Worm (Caenorhabditis elegans) whole organism, L4 larva: ENCODE measurements around the gene asns-2.

Experiments used
- T26A8.4 ChIP-seq: fragments of 200-800 bp; sonication (Bioruptor generic); IDR thresholded peaks from 2 replicates; pipeline ENCODE4 v1.3.6; 2022; ENCODE audit warnings: missing genetic modification characterization, missing compliant biosample characterization
- aha-1 ChIP-seq: fragments of 150-350 bp; peaks from one replicate; lab custom pipeline; 2014; ENCODE audit warnings: missing biosample characterization, missing genetic modification characterization
- ama-1 ChIP-seq: fragments of 150-350 bp; optimal IDR thresholded peaks from 2 replicates; lab custom pipeline; 2014; ENCODE audit warnings: inconsistent platforms, mixed read lengths
- arid-1 ChIP-seq: fragments of 200-800 bp; sonication (Bioruptor generic); conservative IDR thresholded peaks from 2 replicates; pipeline ENCODE4 v1.3.6; 2022; ENCODE audit warnings: missing genetic modification reagents, missing genetic modification characterization, missing compliant biosample characterization
- attf-4 ChIP-seq: sonication (generic microtip); optimal IDR thresholded peaks from 3 replicates; lab custom pipeline; 2017; ENCODE audit warnings: missing biosample characterization, missing genetic modification characterization
- ceh-20 ChIP-seq: fragments of 200-800 bp; sonication (Bioruptor generic); IDR thresholded peaks from 2 replicates; pipeline ENCODE4 v1.3.6; 2022; ENCODE audit warnings: missing genetic modification reagents, missing genetic modification characterization, missing compliant biosample characterization
- ceh-32 ChIP-seq: sonication (generic microtip); optimal IDR thresholded peaks from 2 replicates; lab custom pipeline; 2016; ENCODE audit warnings: mild to moderate bottlenecking, missing genetic modification characterization, missing compliant biosample characterization; ENCODE audit not compliant: poor library complexity
- ceh-44 ChIP-seq: fragments of 200-800 bp; sonication (Bioruptor generic); IDR thresholded peaks from 2 replicates; pipeline ENCODE4 v1.3.6; 2022; ENCODE audit warnings: missing genetic modification reagents, missing genetic modification characterization, missing compliant biosample characterization
- ceh-62 ChIP-seq: sonication (generic microtip); optimal IDR thresholded peaks from 2 replicates; lab custom pipeline; 2017; ENCODE audit warnings: missing biosample characterization, missing genetic modification characterization
- ceh-82 ChIP-seq: sonication (generic microtip); optimal IDR thresholded peaks from 2 replicates; lab custom pipeline; 2017; ENCODE audit warnings: missing biosample characterization, missing genetic modification characterization
- ctbp-1 ChIP-seq: fragments of 200-800 bp; sonication (Bioruptor generic); IDR thresholded peaks from 2 replicates; pipeline ENCODE4 v1.3.6; 2022; ENCODE audit warnings: missing genetic modification reagents, missing genetic modification characterization, missing compliant biosample characterization
- daf-16 ChIP-seq, 3 experiments: sonication (generic microtip); optimal IDR thresholded peaks; 2 replicates each; lab custom pipeline; 2016 to 2017; ENCODE audit warnings: missing genetic modification characterization in 3 of 3, missing genetic modification reagents in 3 of 3, mild to moderate bottlenecking in 2 of 3, missing compliant biosample characterization in 2 of 3, missing biosample characterization in 1 of 3, moderate library complexity in 1 of 3
- daf-19 ChIP-seq: fragments of 200-800 bp; sonication (Bioruptor generic); conservative IDR thresholded peaks from 2 replicates; pipeline ENCODE4 v1.3.6; 2022; ENCODE audit warnings: missing genetic modification characterization, missing compliant biosample characterization
- dmd-9 ChIP-seq: fragments of 200-800 bp; sonication (Bioruptor generic); IDR thresholded peaks from 2 replicates; pipeline ENCODE4 v1.3.6; 2022; ENCODE audit warnings: missing genetic modification reagents, missing genetic modification characterization, missing compliant biosample characterization
- dve-1 ChIP-seq: sonication (generic microtip); optimal IDR thresholded peaks from 2 replicates; lab custom pipeline; 2017; ENCODE audit warnings: antibody characterized with exemption, mild to moderate bottlenecking, missing genetic modification characterization, missing compliant biosample characterization; ENCODE audit not compliant: insufficient read depth
- fos-1 ChIP-seq: fragments of 150-350 bp; optimal IDR thresholded peaks from 2 replicates; lab custom pipeline; 2014; ENCODE audit warnings: missing biosample characterization, missing genetic modification characterization
- hif-1 ChIP-seq, 2 experiments: sonication (generic microtip); optimal IDR thresholded peaks; 2 replicates each; lab custom pipeline; 2016 to 2017; ENCODE audit warnings: missing compliant biosample characterization in 2 of 2, missing genetic modification characterization in 2 of 2, missing genetic modification reagents in 2 of 2, missing genotype in 2 of 2, mild to moderate bottlenecking in 1 of 2
- hlh-11 ChIP-seq: fragments of 200-800 bp; sonication (Bioruptor generic); optimal IDR thresholded peaks from 2 replicates; lab custom pipeline; 2018; ENCODE audit warnings: mild to moderate bottlenecking, missing genetic modification characterization, missing compliant biosample characterization
- hlh-30 ChIP-seq: sonication (generic microtip); optimal IDR thresholded peaks from 2 replicates; lab custom pipeline; 2017; ENCODE audit warnings: antibody characterized with exemption, mild to moderate bottlenecking, missing genetic modification characterization, missing compliant biosample characterization; ENCODE audit not compliant: insufficient read depth
- hmg-1.1 ChIP-seq: fragments of 200-800 bp; sonication (Bioruptor generic); IDR thresholded peaks from 2 replicates; pipeline ENCODE4 v1.3.6; 2022; ENCODE audit warnings: missing genetic modification reagents, missing genetic modification characterization, missing compliant biosample characterization
- lin-1 ChIP-seq: fragments of 200-800 bp; sonication (Bioruptor generic); IDR thresholded peaks from 2 replicates; pipeline ENCODE4 v1.3.6; 2022; ENCODE audit warnings: missing genetic modification reagents, missing genetic modification characterization, missing compliant biosample characterization
- lin-13 ChIP-seq: fragments of 150-350 bp; optimal IDR thresholded peaks from 2 replicates; lab custom pipeline; 2014; ENCODE audit warnings: missing biosample characterization, missing genetic modification reagents, missing genetic modification characterization
- lin-29 ChIP-seq: fragments of 200-800 bp; sonication (Bioruptor generic); IDR thresholded peaks from 2 replicates; pipeline ENCODE4 v1.3.6; 2022; ENCODE audit warnings: missing genetic modification reagents, missing genetic modification characterization, missing compliant biosample characterization
- lin-39 ChIP-seq: fragments of 150-350 bp; optimal IDR thresholded peaks from 2 replicates; lab custom pipeline; 2014; ENCODE audit warnings: missing biosample characterization, missing genetic modification reagents, missing genetic modification characterization
- madf-5 ChIP-seq, 2 experiments: fragments of 200-800 bp; sonication (Bioruptor generic); IDR thresholded peaks; 2 replicates each; pipeline ENCODE4 v1.3.6; 2022; ENCODE audit warnings: missing compliant biosample characterization in 2 of 2, missing genetic modification characterization in 2 of 2
- madf-9 ChIP-seq: fragments of 200-800 bp; sonication (Bioruptor generic); conservative IDR thresholded peaks from 2 replicates; pipeline ENCODE4 v1.3.6; 2022; ENCODE audit warnings: missing genetic modification reagents, missing genetic modification characterization, missing compliant biosample characterization
- mxl-2 ChIP-seq: fragments of 200-800 bp; sonication (Bioruptor generic); conservative IDR thresholded peaks from 2 replicates; pipeline ENCODE4 v1.3.6; 2022; ENCODE audit warnings: missing genetic modification reagents, missing genetic modification characterization, missing compliant biosample characterization
- mxl-3 ChIP-seq: fragments of 200-800 bp; sonication (Bioruptor generic); optimal IDR thresholded peaks from 2 replicates; lab custom pipeline; 2018; ENCODE audit warnings: mild to moderate bottlenecking, missing genetic modification characterization, missing compliant biosample characterization
- nhr-111 ChIP-seq: fragments of 200-800 bp; sonication (Bioruptor generic); optimal IDR thresholded peaks from 2 replicates; lab custom pipeline; 2018; ENCODE audit warnings: mild to moderate bottlenecking, missing genetic modification characterization, missing compliant biosample characterization
- nhr-237 ChIP-seq: sonication (generic microtip); optimal IDR thresholded peaks from 2 replicates; lab custom pipeline; 2017; ENCODE audit warnings: missing biosample characterization, missing genetic modification characterization
- pha-4 ChIP-seq, 2 experiments: fragments of 150-350 bp in 1 of 2; fragments of 200-800 bp in 1 of 2; sonication (Bioruptor generic) in 1 of 2; IDR thresholded peaks in 1 of 2; optimal IDR thresholded peaks in 1 of 2; 2 replicates each; pipeline versions ENCODE4 v1.3.6 to Lab custom; 2014 to 2022; ENCODE audit warnings: missing genetic modification characterization in 2 of 2, missing genetic modification reagents in 2 of 2, missing biosample characterization in 1 of 2, missing compliant biosample characterization in 1 of 2
- set-16 ChIP-seq: fragments of 200-800 bp; sonication (Bioruptor generic); IDR thresholded peaks from 2 replicates; pipeline ENCODE4 v1.3.6; 2022; ENCODE audit warnings: missing genetic modification reagents, missing genetic modification characterization, missing compliant biosample characterization
- skn-1 ChIP-seq: fragments of 150-350 bp; optimal IDR thresholded peaks from 2 replicates; lab custom pipeline; 2014; ENCODE audit warnings: missing biosample characterization, missing genetic modification characterization
- spr-3 ChIP-seq: fragments of 200-800 bp; sonication (Bioruptor generic); optimal IDR thresholded peaks from 2 replicates; lab custom pipeline; 2018; ENCODE audit warnings: mild to moderate bottlenecking, missing genetic modification characterization, missing compliant biosample characterization
- tag-97 ChIP-seq: fragments of 200-800 bp; sonication (Bioruptor generic); IDR thresholded peaks from 2 replicates; pipeline ENCODE4 v1.3.6; 2022; ENCODE audit warnings: missing genetic modification characterization, missing compliant biosample characterization
- unc-130 ChIP-seq: sonication (generic microtip); optimal IDR thresholded peaks from 2 replicates; lab custom pipeline; 2016; ENCODE audit warnings: missing genetic modification reagents, missing genetic modification characterization, missing compliant biosample characterization
- unc-39 ChIP-seq: sonication (generic microtip); optimal IDR thresholded peaks from 2 replicates; lab custom pipeline; 2017; ENCODE audit warnings: missing biosample characterization, missing genetic modification characterization
- unc-62 ChIP-seq, 3 experiments: fragments of 150-350 bp in 1 of 3; sonication (generic microtip); optimal IDR thresholded peaks in 2 of 3; peaks in 1 of 3; 1 replicate in 1 of 3; 2 replicates in 2 of 3; lab custom pipeline; 2014 to 2017; ENCODE audit warnings: missing biosample characterization in 3 of 3, missing genetic modification characterization in 3 of 3, missing genetic modification reagents in 3 of 3, missing genotype in 1 of 3
- vab-7 ChIP-seq: fragments of 200-800 bp; sonication (Bioruptor generic); IDR thresholded peaks from 2 replicates; pipeline ENCODE4 v1.3.6; 2022; ENCODE audit warnings: missing genetic modification reagents, missing genetic modification characterization, missing compliant biosample characterization
- zfp-3 ChIP-seq: fragments of 200-800 bp; sonication (Bioruptor generic); conservative IDR thresholded peaks from 2 replicates; pipeline ENCODE4 v1.3.6; 2022; ENCODE audit warnings: missing genetic modification reagents, missing genetic modification characterization, missing compliant biosample characterization
- zip-2 ChIP-seq: fragments of 150-350 bp; optimal IDR thresholded peaks from 2 replicates; lab custom pipeline; 2014; ENCODE audit warnings: missing biosample characterization, missing genetic modification characterization
- ztf-7 ChIP-seq: fragments of 150-350 bp; optimal IDR thresholded peaks from 2 replicates; lab custom pipeline; 2014; ENCODE audit warnings: missing biosample characterization, missing genetic modification characterization

The asns-2 gene

ce11 chrX:8723840-8724239 is 26.9 kb downstream of the asns-2 start (continued):
- TF ChIP-seq daf-19 (GFP tag; lab: Robert Waterston, UW): no peak
- no peak for TF ChIP-seq lin-29 (GFP tag; lab: Robert Waterston, UW)
- no peak for TF ChIP-seq dmd-9
- no peak for TF ChIP-seq nhr-111 (GFP tag; lab: Kevin White, UChicago)
- peak in 1 of 2 experiments; percentile 93 for TF ChIP-seq daf-16 (GFP tag; optimal IDR thresholded peaks at IDR 0.05; lab: Kevin White, UChicago)
- TF ChIP-seq daf-16 (tag; optimal IDR thresholded peaks at IDR 0.05; lab: Kevin White, UChicago): no peak
- no peak for TF ChIP-seq madf-5 (GFP tag; IDR thresholded peaks at IDR 0.05; lab: Robert Waterston, UW)
- no peak for TF ChIP-seq spr-3 (GFP tag; lab: Kevin White, UChicago)
- no peak for TF ChIP-seq ama-1 (lab: Kevin White, UChicago)
- peak; percentile 23 for TF ChIP-seq mxl-3
- no peak for TF ChIP-seq fos-1 (tag; lab: Kevin White, UChicago)
- no peak for TF ChIP-seq lin-1 (GFP tag; lab: Robert Waterston, UW)
- TF ChIP-seq set-16 (GFP tag; lab: Robert Waterston, UW): no peak
- TF ChIP-seq ceh-20 (GFP tag; lab: Robert Waterston, UW): 0 out of 2 replicates have a peak, but pooled peaks have one; percentile 22
- peak; percentile 74 for TF ChIP-seq hlh-11 (tag; lab: Kevin White, UChicago)
- TF ChIP-seq ctbp-1 (GFP tag; lab: Robert Waterston, UW): peak; percentile 50; the same call in 1 of the 2 replicates
- 0 out of 2 replicates have a peak, but pooled peaks have one; percentile 15 for TF ChIP-seq hmg-1.1 (GFP tag; lab: Robert Waterston, UW)

ce11 chrX:8723127-8723600 is 27.6 kb downstream of the asns-2 start, which contains the start of gene tnt-2:
TSS of gene tnt-2 (minus strand) at chrX:8723550.
- TF ChIP-seq aha-1 (tag; lab: Kevin White, UChicago): peak; percentile 58
- no peak for TF ChIP-seq dve-1
- peak; percentile 90 for TF ChIP-seq set-16 (GFP tag; lab: Robert Waterston, UW)
- TF ChIP-seq nhr-237: no peak
- TF ChIP-seq unc-62 (GFP tag; optimal IDR thresholded peaks at IDR 0.05 in 1 of 2; lab: Kevin White, UChicago): no peak
- no peak for TF ChIP-seq unc-62 (tag; optimal IDR thresholded peaks at IDR 0.05; lab: Kevin White, UChicago)
- no peak for TF ChIP-seq arid-1 (GFP tag; lab: Robert Waterston, UW)

ce11 chrX:8721273-8721672 is 29.5 kb downstream of the asns-2 start:
- TF ChIP-seq lin-13 (GFP tag; lab: Kevin White, UChicago) (no peak), T26A8.4 (GFP tag; lab: Robert Waterston, UW) (no peak), ama-1 (lab: Kevin White, UChicago) (no peak), ztf-7 (tag; lab: Kevin White, UChicago) (no peak), lin-39 (tag; lab: Kevin White, UChicago) (no peak), hif-1 (tag; optimal IDR thresholded peaks at IDR 0.05; lab: Kevin White, UChicago) (no peak), unc-62 (GFP tag; optimal IDR thresholded peaks at IDR 0.05 in 1 of 2; lab: Kevin White, UChicago) (peak in 1 of 2 experiments; percentile 22), unc-62 (tag; optimal IDR thresholded peaks at IDR 0.05; lab: Kevin White, UChicago) (no peak), hlh-30 (no peak), zip-2 (tag; lab: Kevin White, UChicago) (no peak), attf-4 (tag; lab: Kevin White, UChicago) (no peak), pha-4 (GFP tag; IDR thresholded peaks at IDR 0.05; lab: Robert Waterston, UW) (no peak), pha-4 (tag; optimal IDR thresholded peaks at IDR 0.05; lab: Kevin White, UChicago) (peak; percentile 48), unc-130 (no peak), set-16 (GFP tag; lab: Robert Waterston, UW) (no peak), daf-19 (GFP tag; lab: Robert Waterston, UW) (no peak), unc-39 (no peak)

- TF ChIP-seq ceh-32 (tag; lab: Kevin White, UChicago) (no peak), ceh-82 (no peak), skn-1 (tag; lab: Kevin White, UChicago) (no peak), lin-13 (GFP tag; lab: Kevin White, UChicago) (no peak), spr-3 (GFP tag; lab: Kevin White, UChicago) (no peak), zfp-3 (GFP tag; lab: Robert Waterston, UW) (no peak), ceh-62 (tag; lab: Kevin White, UChicago) (no peak), mxl-3 (no peak), ceh-44 (no peak), vab-7 (GFP tag; lab: Robert Waterston, UW) (no peak), mxl-2 (GFP tag; lab: Robert Waterston, UW) (no peak), madf-9 (GFP tag; lab: Robert Waterston, UW) (no peak), tag-97 (no peak), unc-39 (no peak)
Measured at ce11 chrX:8720658-8721057, 30.1 kb downstream of the asns-2 start, which contains the start of gene F53A9.9. TSS of gene F53A9.9 (minus strand) at chrX:8720758.
